Worm (Caenorhabditis elegans): ENCODE measurements around the gene T01C4.8.

The T01C4.8 gene

DNA sequence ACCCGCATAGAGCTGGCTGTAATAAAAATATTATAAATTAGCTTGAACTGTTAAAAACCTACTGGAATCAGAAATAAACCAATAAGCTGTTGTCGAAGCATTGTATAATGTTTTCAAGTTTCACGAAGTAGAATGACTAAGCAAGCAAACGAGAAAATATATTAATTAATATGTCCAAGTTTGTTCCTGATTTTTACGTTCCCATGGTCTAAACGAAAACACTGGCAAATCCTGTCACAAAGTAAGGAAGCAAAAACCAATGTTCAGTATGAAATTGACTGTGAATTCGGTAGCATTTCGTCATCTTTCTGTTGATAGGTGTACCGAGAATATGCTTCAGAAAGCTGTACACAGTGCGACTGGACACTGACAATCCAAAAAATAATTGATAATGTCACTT lies 9.2 kb downstream of the T01C4.8 start, which contains the start of gene srx-34:
srx-34 (minus strand) TSS at position 101 of the 400 bp plus-strand sequence.
- TF ChIP-seq ceh-48 (tag; optimal IDR thresholded peaks at IDR 0.05): no peak
- TF ChIP-seq ztf-16 (tag; optimal IDR thresholded peaks at IDR 0.05): no peak
- no peak for TF ChIP-seq sox-4 (tag; optimal IDR thresholded peaks at IDR 0.05)
- no peak for TF ChIP-seq fax-1 (tag; optimal IDR thresholded peaks at IDR 0.05)
- no peak for TF ChIP-seq lin-11 (tag; optimal IDR thresholded peaks at IDR 0.05)
- TF ChIP-seq sdc-2 (tag; optimal IDR thresholded peaks at IDR 0.05): no peak

DNA sequence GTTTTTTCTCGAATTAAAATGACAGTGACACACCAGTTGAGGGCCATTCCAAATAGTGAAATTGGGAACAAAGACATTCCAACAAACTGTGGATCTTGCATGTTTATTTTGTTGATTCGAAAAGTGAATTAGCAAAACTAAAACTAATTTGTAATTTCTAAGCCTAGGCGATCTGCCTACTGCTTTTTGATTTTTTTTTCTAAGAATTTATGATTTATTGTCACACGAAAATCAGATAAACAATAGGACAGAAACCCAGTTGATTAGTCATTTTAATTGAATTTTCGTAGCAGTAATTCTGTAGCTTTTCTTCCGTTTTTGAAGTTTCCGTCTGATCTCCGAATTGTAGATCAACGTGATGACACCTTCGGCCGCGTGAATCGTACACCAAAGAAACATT lies 10.6 kb downstream of the T01C4.8 start, which contains the start of gene srx-33:
srx-33 (minus strand) TSS at position 101 of the 400 bp plus-strand sequence.
- TF ChIP-seq unc-3 (GFP tag; conservative IDR thresholded peaks at IDR 0.05) (no peak), unc-3 (tag; optimal IDR thresholded peaks at IDR 0.05) (no peak), pros-1 (tag; optimal IDR thresholded peaks at IDR 0.05) (no peak), ceh-48 (tag; optimal IDR thresholded peaks at IDR 0.05) (no peak), rnt-1 (tag; optimal IDR thresholded peaks at IDR 0.05) (no peak), ceh-24 (tag; optimal IDR thresholded peaks at IDR 0.05) (no peak), odd-2 (tag; optimal IDR thresholded peaks at IDR 0.05) (no peak), syd-9 (tag; optimal IDR thresholded peaks at IDR 0.05) (no peak), unc-55 (GFP tag; optimal IDR thresholded peaks at IDR 0.05) (no peak), ref-2 (tag; optimal IDR thresholded peaks at IDR 0.05) (no peak), ceh-6 (GFP tag; optimal IDR thresholded peaks at IDR 0.05) (no peak)

ce11 chrV:7112223-7112622 lies 17.1 kb downstream of the T01C4.8 start:
- no peak for TF ChIP-seq pros-1 (tag; optimal IDR thresholded peaks at IDR 0.05)
- TF ChIP-seq unc-55 (GFP tag; optimal IDR thresholded peaks at IDR 0.05): no peak
- no peak for TF ChIP-seq hlh-13 (GFP tag; optimal IDR thresholded peaks at IDR 0.05)
- no peak for TF ChIP-seq pha-2 (tag; optimal IDR thresholded peaks at IDR 0.05)
- no peak for TF ChIP-seq ahr-1 (tag; optimal IDR thresholded peaks at IDR 0.05)

DNA sequence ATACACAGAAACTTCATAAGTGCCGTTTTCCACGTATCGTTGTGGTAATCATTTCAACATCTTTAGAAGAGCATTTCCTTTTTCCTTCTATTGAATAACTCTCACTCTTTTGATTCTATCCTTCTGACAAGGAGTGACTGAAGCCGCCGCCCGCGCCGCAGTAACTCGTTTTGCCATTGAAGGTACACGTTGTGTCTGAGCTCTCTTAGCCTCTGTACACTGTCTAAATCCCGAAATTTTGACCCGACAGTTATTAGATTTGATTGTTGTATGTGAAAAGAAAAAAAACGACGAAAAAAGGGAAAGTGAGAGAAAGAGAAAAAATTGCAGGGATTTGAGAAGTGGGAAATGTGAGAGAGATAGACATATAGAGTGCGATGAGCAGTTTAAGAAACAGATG lies 18.1 kb downstream of the T01C4.8 start:
- peak; percentile 10 for TF ChIP-seq fkh-10 (GFP tag; optimal IDR thresholded peaks at IDR 0.05)
- no peak for TF ChIP-seq F13H6.1 (tag; optimal IDR thresholded peaks at IDR 0.05)
- TF ChIP-seq unc-42 (tag; optimal IDR thresholded peaks at IDR 0.05): peak; percentile 96

ce11 chrV:7110370-7110769 lies 19.0 kb downstream of the T01C4.8 start:
- TF ChIP-seq unc-42 (tag; optimal IDR thresholded peaks at IDR 0.05) (peak; percentile 71), unc-86 (tag; optimal IDR thresholded peaks at IDR 0.05) (no peak)

DNA sequence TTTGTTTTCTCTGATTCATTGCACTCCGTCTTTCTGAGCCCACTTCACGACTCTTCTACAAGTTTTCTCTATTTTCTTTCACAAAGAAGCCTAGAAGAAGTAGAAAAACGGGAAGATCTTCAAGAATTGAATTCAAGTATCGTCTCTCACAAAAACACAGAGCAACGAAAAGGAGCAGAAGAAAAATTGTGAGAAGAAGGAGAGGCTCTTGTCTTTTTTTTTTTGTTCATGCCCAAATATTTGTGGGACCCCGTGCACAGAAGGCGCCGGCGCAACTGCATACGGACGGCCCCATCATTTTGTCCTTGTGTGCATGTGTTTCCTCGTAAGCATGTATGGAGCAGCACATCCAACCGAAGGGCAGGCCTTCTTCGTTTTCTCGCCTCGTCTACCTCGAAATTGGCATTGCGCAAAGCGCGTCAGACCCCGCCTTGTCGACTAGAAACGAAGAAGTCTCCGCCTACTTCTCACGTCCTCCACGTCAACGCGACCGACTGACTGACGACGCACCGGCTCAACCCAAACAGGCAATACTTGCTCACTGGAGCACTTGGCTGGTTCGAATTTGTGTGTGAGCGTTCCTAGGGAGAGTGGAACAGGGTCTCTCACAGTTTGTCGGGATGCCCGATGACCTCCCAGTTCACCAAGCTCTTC lies 22.7 kb downstream of the T01C4.8 start:
- TF ChIP-seq fkh-10 (GFP tag; optimal IDR thresholded peaks at IDR 0.05): no peak
- TF ChIP-seq nhr-232 (tag; optimal IDR thresholded peaks at IDR 0.05): no peak
- TF ChIP-seq gmeb-2 (tag; optimal IDR thresholded peaks at IDR 0.05): no peak
- no peak for TF ChIP-seq fax-1 (tag; optimal IDR thresholded peaks at IDR 0.05)
- no peak for TF ChIP-seq ref-2 (tag; optimal IDR thresholded peaks at IDR 0.05)
- no peak for TF ChIP-seq ceh-34 (tag; optimal IDR thresholded peaks at IDR 0.05)
- no peak for TF ChIP-seq F13H6.1 (tag; optimal IDR thresholded peaks at IDR 0.05)
- TF ChIP-seq hlh-6 (tag; optimal IDR thresholded peaks at IDR 0.05): peak; percentile 34
- TF ChIP-seq rnt-1 (tag; optimal IDR thresholded peaks at IDR 0.05): no peak
- no peak for TF ChIP-seq dve-1 (tag; optimal IDR thresholded peaks at IDR 0.05)
- peak; percentile 37 for TF ChIP-seq unc-42 (tag; optimal IDR thresholded peaks at IDR 0.05)

DNA sequence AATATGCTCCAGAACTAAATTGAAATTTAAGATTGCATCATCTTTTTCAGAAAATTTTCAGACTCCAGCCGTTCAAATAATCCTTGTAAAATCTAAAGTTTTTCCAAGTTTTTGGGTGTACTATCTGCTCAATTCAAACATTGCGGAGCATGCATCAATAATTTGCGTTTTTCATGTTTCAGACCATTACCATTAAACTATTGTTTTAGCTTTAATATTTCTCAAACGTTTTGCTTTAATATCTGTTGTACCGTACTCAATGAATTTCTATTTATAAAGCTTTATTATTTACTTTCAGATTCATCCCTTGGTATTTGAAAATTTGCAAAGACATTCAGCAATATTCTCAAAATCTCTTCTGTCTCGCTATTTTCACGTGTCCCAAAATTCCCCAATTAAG lies 26.1 kb downstream of the T01C4.8 start, which contains the start of gene odr-2:
odr-2 (plus strand) TSS at position 301 of the 400 bp plus-strand sequence.
- TF ChIP-seq zip-5 (tag; optimal IDR thresholded peaks at IDR 0.05) (no peak), rnt-1 (tag; optimal IDR thresholded peaks at IDR 0.05) (no peak), ceh-31 (tag; optimal IDR thresholded peaks at IDR 0.05) (no peak), dmd-4 (tag; optimal IDR thresholded peaks at IDR 0.05; ENCODE audit: borderline replicate concordance) (no peak), unc-42 (tag; optimal IDR thresholded peaks at IDR 0.05) (no peak), odd-2 (tag; optimal IDR thresholded peaks at IDR 0.05) (no peak), hlh-15 (tag; optimal IDR thresholded peaks at IDR 0.05) (no peak), elt-2 (tag; optimal IDR thresholded peaks at IDR 0.05) (no peak), lin-11 (tag; optimal IDR thresholded peaks at IDR 0.05) (no peak), dve-1 (tag; optimal IDR thresholded peaks at IDR 0.05) (no peak), ceh-19 (GFP tag; optimal IDR thresholded peaks at IDR 0.05) (no peak), pqm-1 (tag; optimal IDR thresholded peaks at IDR 0.05) (no peak), K02D7.2 (tag; optimal IDR thresholded peaks at IDR 0.05) (no peak), nhr-232 (tag; optimal IDR thresholded peaks at IDR 0.05) (no peak), ceh-14 (tag; optimal IDR thresholded peaks at IDR 0.05) (no peak), ceh-34 (tag; optimal IDR thresholded peaks at IDR 0.05) (no peak), Y22D7AL.16 (tag; optimal IDR thresholded peaks at IDR 0.05) (no peak), hlh-8 (tag; optimal IDR thresholded peaks at IDR 0.05) (no peak), ahr-1 (tag; optimal IDR thresholded peaks at IDR 0.05) (no peak), ceh-18 (tag; optimal IDR thresholded peaks at IDR 0.05) (no peak)

All from whole organism, late embryonic.